Fruit fly (Drosophila melanogaster) whole organism, embryonic: ENCODE data around the gene Mer.
A peak's percentile ranks its signal among the peaks of the same experiment; 100 is the strongest.

ENCODE experiments used
- Abd-B ChIP-seq: fragments of 200-800 bp; sonication (Bioruptor generic); optimal IDR thresholded peaks from 2 replicates; lab custom pipeline; 2018; ENCODE audit warnings: missing biosample characterization, mild to moderate bottlenecking, missing genetic modification characterization, moderate library complexity
- B-H1 ChIP-seq: fragments of 200-800 bp; sonication (Bioruptor generic); IDR thresholded peaks from 3 replicates; pipeline ENCODE4 v1.3.6; 2022; ENCODE audit warnings: missing biosample characterization, missing genetic modification characterization
- BtbVII ChIP-seq: fragments of 200-800 bp; sonication (Bioruptor generic); optimal IDR thresholded peaks from 3 replicates; lab custom pipeline; 2017; ENCODE audit warnings: missing biosample characterization, mild to moderate bottlenecking, missing genetic modification characterization
- Bteb2 ChIP-seq: fragments of 200-800 bp; sonication (Bioruptor generic); optimal IDR thresholded peaks from 2 replicates; lab custom pipeline; 2016; ENCODE audit warnings: missing biosample characterization, missing genetic modification characterization
- CG10543 ChIP-seq: fragments of 200-800 bp; sonication (Bioruptor generic); optimal IDR thresholded peaks from 3 replicates; lab custom pipeline; 2017; ENCODE audit warnings: missing biosample characterization, mild to moderate bottlenecking, missing genetic modification characterization, moderate library complexity
- CG11696 ChIP-seq: fragments of 200-800 bp; sonication (Bioruptor generic); IDR thresholded peaks from 2 replicates; pipeline ENCODE4 v1.3.6; 2022; ENCODE audit warnings: missing biosample characterization, missing genetic modification characterization
- CG12391 ChIP-seq: fragments of 200-800 bp; sonication (Bioruptor generic); optimal IDR thresholded peaks from 3 replicates; lab custom pipeline; 2018; ENCODE audit warnings: missing biosample characterization, mild to moderate bottlenecking, missing genetic modification characterization, moderate library complexity
- CG13123 ChIP-seq: fragments of 200-800 bp; sonication (Bioruptor generic); optimal IDR thresholded peaks from 2 replicates; lab custom pipeline; 2016; ENCODE audit warnings: missing biosample characterization, missing genetic modification characterization
- CG13894 ChIP-seq: fragments of 200-800 bp; sonication (Bioruptor generic); optimal IDR thresholded peaks from 3 replicates; lab custom pipeline; 2018; ENCODE audit warnings: missing biosample characterization, mild to moderate bottlenecking, missing genetic modification characterization, moderate library complexity
- CG15601 ChIP-seq: fragments of 200-800 bp; sonication (Bioruptor generic); optimal IDR thresholded peaks from 3 replicates; lab custom pipeline; 2019; ENCODE audit warnings: missing biosample characterization, mild to moderate bottlenecking, missing genetic modification characterization, moderate library complexity
- CG1603 ChIP-seq: fragments of 200-800 bp; sonication (Bioruptor generic); optimal IDR thresholded peaks from 2 replicates; lab custom pipeline; 2019; ENCODE audit warnings: missing biosample characterization, mild to moderate bottlenecking, missing genetic modification characterization, moderate library complexity
- CG1792 ChIP-seq: fragments of 200-800 bp; sonication (Bioruptor generic); optimal IDR thresholded peaks from 2 replicates; lab custom pipeline; 2016; ENCODE audit warnings: missing biosample characterization, missing genetic modification characterization
- CG18262 ChIP-seq: fragments of 200-800 bp; optimal IDR thresholded peaks from 3 replicates; lab custom pipeline; 2019; ENCODE audit warnings: missing biosample characterization, mild to moderate bottlenecking, missing genetic modification characterization, moderate library complexity
- CG3726 ChIP-seq: fragments of 200-800 bp; sonication (Bioruptor generic); IDR thresholded peaks from 3 replicates; pipeline ENCODE4, ENCODE4 v1.3.6; 2022; ENCODE audit warnings: missing biosample characterization, missing genetic modification characterization
- CG3847 ChIP-seq: fragments of 200-800 bp; sonication (Bioruptor generic); IDR thresholded peaks from 2 replicates; pipeline ENCODE4 v1.3.6; 2022; ENCODE audit warnings: missing biosample characterization, missing genetic modification characterization
- CG4707 ChIP-seq: fragments of 200-800 bp; sonication (Bioruptor generic); optimal IDR thresholded peaks from 2 replicates; lab custom pipeline; 2018; ENCODE audit warnings: missing biosample characterization, mild to moderate bottlenecking, missing genetic modification characterization, moderate library complexity
- CG5245 ChIP-seq: fragments of 200-800 bp; sonication (Bioruptor generic); optimal IDR thresholded peaks from 3 replicates; lab custom pipeline; 2016; ENCODE audit warnings: missing biosample characterization, missing genetic modification characterization
- CG7271 ChIP-seq: fragments of 200-800 bp; sonication (Bioruptor generic); optimal IDR thresholded peaks from 2 replicates; lab custom pipeline; 2018; ENCODE audit warnings: missing biosample characterization, mild to moderate bottlenecking, missing genetic modification characterization, moderate library complexity
- CG7963 ChIP-seq: fragments of 200-800 bp; sonication (Bioruptor generic); IDR thresholded peaks from 3 replicates; pipeline ENCODE4 v1.3.6; 2022; ENCODE audit warnings: missing biosample characterization, missing genetic modification characterization; ENCODE audit not compliant: partially characterized antibody
- Fer1 ChIP-seq: fragments of 200-800 bp; sonication (Bioruptor generic); optimal IDR thresholded peaks from 2 replicates; lab custom pipeline; 2017; ENCODE audit warnings: missing biosample characterization, mild to moderate bottlenecking, missing genetic modification characterization
- GATAe ChIP-seq: fragments of 200-800 bp; sonication (Bioruptor generic); conservative IDR thresholded peaks from 2 replicates; pipeline ENCODE4 v1.3.6; 2022; ENCODE audit warnings: missing biosample characterization, missing genetic modification characterization
- Opbp ChIP-seq: fragments of 200-800 bp; sonication (Bioruptor generic); IDR thresholded peaks from 3 replicates; pipeline ENCODE4 v1.3.6; 2022; ENCODE audit warnings: missing biosample characterization, missing genetic modification characterization; ENCODE audit not compliant: partially characterized antibody
- Rx ChIP-seq: fragments of 200-800 bp; sonication (Bioruptor generic); IDR thresholded peaks from 2 replicates; pipeline ENCODE4 v1.3.6; 2022; ENCODE audit warnings: missing biosample characterization, missing genetic modification characterization
- Scr ChIP-seq: fragments of 200-800 bp; sonication (Bioruptor generic); IDR thresholded peaks from 2 replicates; pipeline ENCODE4 v1.3.6; 2022; ENCODE audit warnings: missing biosample characterization, missing genetic modification characterization; ENCODE audit not compliant: partially characterized antibody
- TFAM ChIP-seq: fragments of 200-800 bp; sonication (Bioruptor generic); optimal IDR thresholded peaks from 2 replicates; lab custom pipeline; 2017; ENCODE audit warnings: missing biosample characterization, missing genetic modification characterization, inconsistent platforms
- Trl ChIP-seq, 3 experiments: fragments of >200 bp in 2 of 3; fragments of 200-800 bp in 1 of 3; sonication (Bioruptor generic) in 1 of 3; optimal IDR thresholded peaks; 2 replicates in 1 of 3; 3 replicates in 2 of 3; lab custom pipeline; 2016 to 2017; ENCODE audit warnings: missing biosample characterization in 1 of 3, missing genetic modification characterization in 1 of 3
- abd-A ChIP-seq: fragments of 200-800 bp; sonication (Bioruptor generic); optimal IDR thresholded peaks from 3 replicates; lab custom pipeline; 2019; ENCODE audit warnings: missing biosample characterization, mild to moderate bottlenecking, missing genetic modification characterization, moderate library complexity
- bbx ChIP-seq: fragments of 200-800 bp; sonication (Bioruptor generic); IDR thresholded peaks from 2 replicates; pipeline ENCODE4 v1.3.6; 2022; ENCODE audit warnings: missing biosample characterization, missing genetic modification characterization; ENCODE audit not compliant: partially characterized antibody
- bowl ChIP-seq: fragments of 200-800 bp; sonication (Bioruptor generic); IDR thresholded peaks from 2 replicates; pipeline ENCODE4 v1.3.6; 2022; ENCODE audit warnings: missing biosample characterization, missing genetic modification characterization
- chinmo ChIP-seq: fragments of 200-800 bp; sonication (Bioruptor generic); IDR thresholded peaks from 4 replicates; pipeline ENCODE4 v1.3.6; 2022; ENCODE audit warnings: missing biosample characterization, missing genetic modification characterization; ENCODE audit not compliant: partially characterized antibody
- ci ChIP-seq: fragments of 200-800 bp; sonication (Bioruptor generic); IDR thresholded peaks from 3 replicates; pipeline ENCODE4 v1.3.6; 2022; ENCODE audit warnings: missing biosample characterization, missing genetic modification characterization
- exex ChIP-seq: fragments of 200-800 bp; sonication (Bioruptor generic); optimal IDR thresholded peaks from 4 replicates; lab custom pipeline; 2018; ENCODE audit warnings: missing biosample characterization, mild to moderate bottlenecking, missing genetic modification characterization, moderate library complexity
- gsb ChIP-seq: fragments of 200-800 bp; sonication (Bioruptor generic); IDR thresholded peaks from 2 replicates; pipeline ENCODE4 v1.3.6; 2022; ENCODE audit warnings: missing biosample characterization, missing genetic modification characterization
- gt ChIP-seq: fragments of 200-800 bp; sonication (Bioruptor generic); IDR thresholded peaks from 2 replicates; pipeline ENCODE4 v1.3.6; 2022; ENCODE audit warnings: missing biosample characterization, missing genetic modification characterization
- inv ChIP-seq: fragments of 200-800 bp; sonication (Bioruptor generic); IDR thresholded peaks from 2 replicates; pipeline ENCODE4 v1.3.6; 2022; ENCODE audit warnings: missing biosample characterization, missing genetic modification characterization; ENCODE audit not compliant: partially characterized antibody
- jigr1 ChIP-seq: fragments of 200-800 bp; sonication (Bioruptor generic); IDR thresholded peaks from 3 replicates; pipeline ENCODE4 v1.3.6; 2022; ENCODE audit warnings: missing biosample characterization, missing genetic modification characterization
- maf-S ChIP-seq: fragments of 200-800 bp; sonication (Bioruptor generic); optimal IDR thresholded peaks from 2 replicates; lab custom pipeline; 2016; ENCODE audit warnings: missing biosample characterization, missing genetic modification characterization
- mam ChIP-seq: fragments of 200-800 bp; sonication (Bioruptor generic); optimal IDR thresholded peaks from 3 replicates; lab custom pipeline; 2016; ENCODE audit warnings: missing biosample characterization, missing genetic modification characterization
- mld ChIP-seq: fragments of 200-800 bp; sonication (Bioruptor generic); IDR thresholded peaks from 3 replicates; pipeline ENCODE4 v1.3.6; 2022; ENCODE audit warnings: missing biosample characterization, missing genetic modification characterization; ENCODE audit not compliant: partially characterized antibody
- nerfin-2 ChIP-seq: fragments of 200-800 bp; sonication (Bioruptor generic); IDR thresholded peaks from 2 replicates; pipeline ENCODE4 v1.3.6; 2022; ENCODE audit warnings: missing biosample characterization, missing genetic modification characterization; ENCODE audit not compliant: partially characterized antibody
- pb ChIP-seq: fragments of 200-800 bp; sonication (Bioruptor generic); optimal IDR thresholded peaks from 3 replicates; lab custom pipeline; 2016; ENCODE audit warnings: missing biosample characterization, missing genetic modification characterization
- phol ChIP-seq: fragments of 200-800 bp; sonication (Bioruptor generic); optimal IDR thresholded peaks from 3 replicates; lab custom pipeline; 2018; ENCODE audit warnings: missing biosample characterization, mild to moderate bottlenecking, missing genetic modification characterization, moderate library complexity
- pita ChIP-seq: fragments of 200-800 bp; sonication (Bioruptor generic); optimal IDR thresholded peaks from 2 replicates; lab custom pipeline; 2017; ENCODE audit warnings: missing biosample characterization, mild to moderate bottlenecking, missing genetic modification characterization
- row ChIP-seq: fragments of 200-800 bp; sonication (Bioruptor generic); IDR thresholded peaks from 3 replicates; pipeline ENCODE4 v1.3.6; 2022; ENCODE audit warnings: missing biosample characterization, missing genetic modification characterization
- slbo ChIP-seq: fragments of 200-800 bp; sonication (Bioruptor generic); IDR thresholded peaks from 2 replicates; pipeline ENCODE4 v1.3.6; 2022; ENCODE audit warnings: missing biosample characterization, missing genetic modification characterization
- sob ChIP-seq: fragments of 200-800 bp; sonication (Bioruptor generic); IDR thresholded peaks from 2 replicates; pipeline ENCODE4 v1.3.6; 2022; ENCODE audit warnings: missing biosample characterization, missing genetic modification characterization
- trem ChIP-seq: fragments of 200-800 bp; optimal IDR thresholded peaks from 3 replicates; lab custom pipeline; 2019; ENCODE audit warnings: missing biosample characterization, mild to moderate bottlenecking, missing genetic modification characterization, moderate library complexity
- ttk ChIP-seq: fragments of 200-800 bp; sonication (Bioruptor generic); IDR thresholded peaks from 2 replicates; pipeline ENCODE4 v2.1.2; 2022; ENCODE audit warnings: missing biosample characterization, missing genetic modification characterization

Mer gene

DNA sequence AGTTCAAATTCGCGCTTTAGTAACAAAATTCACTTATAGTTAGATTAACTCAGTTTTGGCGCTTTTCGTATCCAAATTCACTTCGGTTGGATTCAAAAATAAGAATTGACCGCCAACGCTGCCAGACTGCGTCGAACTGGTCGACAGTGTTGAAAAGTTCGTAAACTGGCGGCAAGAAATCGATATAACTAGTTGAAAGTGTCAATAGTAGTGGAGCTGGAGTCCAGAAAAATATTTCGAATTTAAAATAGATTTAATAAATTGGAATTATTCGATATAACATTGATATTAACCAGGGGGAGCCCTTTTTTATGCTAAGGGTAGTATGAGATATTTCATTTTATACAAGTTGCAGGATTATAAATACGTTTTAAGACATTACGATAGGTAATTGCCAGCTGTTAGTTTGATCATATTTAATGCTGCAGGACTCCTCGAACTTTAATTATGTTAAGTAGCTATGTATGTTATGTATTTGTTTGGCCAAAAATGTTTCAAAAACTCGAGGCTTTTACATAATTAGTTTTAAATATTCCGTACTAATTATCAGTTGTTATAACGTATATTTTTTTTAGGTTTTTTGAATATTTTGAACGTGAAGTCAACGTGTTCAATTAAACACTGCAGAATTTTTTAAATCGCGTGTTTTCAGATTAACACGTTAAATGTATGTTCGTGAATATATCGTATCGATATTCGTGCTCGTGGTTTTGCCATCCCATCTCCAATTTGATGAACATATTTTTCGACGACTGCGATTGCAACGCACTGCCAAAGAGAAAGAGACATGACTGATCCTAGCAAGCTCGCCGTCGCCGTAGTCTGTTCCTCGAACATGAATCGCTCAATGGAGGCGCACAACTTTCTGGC is 29.2 kb downstream of the Mer start, which contains the start of the genes CG14223 and Ssu72 (continued):
- TF ChIP-seq TFAM (GFP tag; lab: Kevin White, UChicago) (no peak), CG3726 (GFP tag; lab: Robert Waterston, UW) (no peak), Opbp (GFP tag; lab: Robert Waterston, UW) (peak; percentile 87), CG15601 (tag; lab: Kevin White, UChicago) (no peak), exex (no peak), trem (tag; lab: Kevin White, UChicago) (peak; percentile 6), Scr (GFP tag; lab: Robert Waterston, UW) (peak; percentile 84), mld (GFP tag; lab: Robert Waterston, UW) (0 out of 3 replicates have a peak, but pooled peaks have one; percentile 44), gsb (no peak), Fer1 (no peak), CG3847 (GFP tag; lab: Robert Waterston, UW) (peak; percentile 95), maf-S (GFP tag; lab: Kevin White, UChicago) (no peak), CG1603 (tag; lab: Kevin White, UChicago) (peak; percentile 45), Trl (optimal IDR thresholded peaks at IDR 0.05; lab: Kevin White, UChicago) (no peak), Trl (GFP tag; optimal IDR thresholded peaks at IDR 0.05; lab: Kevin White, UChicago) (no peak), nerfin-2 (GFP tag; lab: Robert Waterston, UW) (peak; percentile 70), BtbVII (GFP tag; lab: Kevin White, UChicago) (no peak), CG7963 (GFP tag; lab: Robert Waterston, UW) (peak; percentile 57; the same call in 1 of the 3 replicates), CG12391 (tag; lab: Kevin White, UChicago) (peak; percentile 3), CG4707 (GFP tag; lab: Kevin White, UChicago) (no peak), CG10543 (GFP tag; lab: Kevin White, UChicago) (no peak), Rx (no peak), phol (no peak), row (GFP tag; lab: Robert Waterston, UW) (peak; percentile 34), bowl (GFP tag; lab: Robert Waterston, UW) (no peak), B-H1 (GFP tag; lab: Robert Waterston, UW) (no peak), abd-A (tag; lab: Kevin White, UChicago) (no peak), pita (GFP tag; lab: Kevin White, UChicago) (no peak), CG18262 (tag; lab: Kevin White, UChicago) (peak; percentile 8), Bteb2 (GFP tag; lab: Kevin White, UChicago) (no peak), gt (GFP tag; lab: Robert Waterston, UW) (no peak), slbo (GFP tag; lab: Robert Waterston, UW) (peak; percentile 44; the same call in 1 of the 2 replicates), chinmo (GFP tag; lab: Robert Waterston, UW) (0 out of 4 replicates have a peak, but pooled peaks have one; percentile 52), CG11696 (GFP tag; lab: Robert Waterston, UW) (no peak), CG5245 (no peak), bbx (GFP tag; lab: Robert Waterston, UW) (peak; percentile 83), CG13894 (tag; lab: Kevin White, UChicago) (no peak), ci (GFP tag; lab: Robert Waterston, UW) (no peak), ttk (GFP tag; lab: Robert Waterston, UW) (no peak), inv (GFP tag; lab: Robert Waterston, UW) (peak; percentile 72), CG1792 (GFP tag; lab: Kevin White, UChicago) (no peak), GATAe (GFP tag; lab: Robert Waterston, UW) (no peak), CG7271 (no peak), CG13123 (GFP tag; lab: Kevin White, UChicago) (no peak), Abd-B (GFP tag; lab: Kevin White, UChicago) (no peak), mam (GFP tag; lab: Kevin White, UChicago) (peak; percentile 19), sob (GFP tag; lab: Robert Waterston, UW) (no peak), pb (GFP tag; lab: Kevin White, UChicago) (no peak), jigr1 (GFP tag; lab: Robert Waterston, UW) (no peak)
